Fruit fly (Drosophila melanogaster): ENCODE results near the gene hep.
A peak's percentile ranks its signal among the peaks of the same experiment; 100 is the strongest.

The hep gene

dm6 chrX:13109583-13110126 lies 19.4 kb upstream of the hep start (continued):
- TF ChIP-seq CG31441 (GFP tag; IDR thresholded peaks at IDR 0.05), result peak; percentile 65
- 0 out of 3 replicates have a peak, but pooled peaks have one; percentile 20 for TF ChIP-seq CG14050 (GFP tag; IDR thresholded peaks at IDR 0.05)
- TF ChIP-seq Dek (tag; optimal IDR thresholded peaks at IDR 0.05), result peak; percentile 43
- peak; percentile 61 for TF ChIP-seq CG8924 (tag; optimal IDR thresholded peaks at IDR 0.05)
- TF ChIP-seq CG10321 (GFP tag; IDR thresholded peaks at IDR 0.05), result peak; percentile 44; the same call in 1 of the 2 replicates
- peak; percentile 75 for TF ChIP-seq CG2678 (tag; optimal IDR thresholded peaks at IDR 0.05)
- TF ChIP-seq Rx (GFP tag; IDR thresholded peaks at IDR 0.05), result 0 out of 2 replicates have a peak, but pooled peaks have one; percentile 4
- TF ChIP-seq ranshi (GFP tag; IDR thresholded peaks at IDR 0.05), result peak; percentile 52; the same call in 1 of the 2 replicates
- no peak for TF ChIP-seq D (optimal IDR thresholded peaks at IDR 0.05)
- peak; percentile 0 for TF ChIP-seq D (GFP tag; optimal IDR thresholded peaks at IDR 0.05)
- peak in 1 of 2 experiments; percentile 16 for TF ChIP-seq dpn (GFP tag; optimal IDR thresholded peaks at IDR 0.05)
- no peak for TF ChIP-seq corto (GFP tag; optimal IDR thresholded peaks at IDR 0.05)
- no peak for TF ChIP-seq ERR (GFP tag; optimal IDR thresholded peaks at IDR 0.05)
- TF ChIP-seq CG7357 (GFP tag; IDR thresholded peaks at IDR 0.05), result peak; percentile 42; the same call in 1 of the 3 replicates
- peak; percentile 53 for TF ChIP-seq CG2712 (tag; optimal IDR thresholded peaks at IDR 0.05)
- peak; percentile 15 for TF ChIP-seq CG9727 (GFP tag; optimal IDR thresholded peaks at IDR 0.05)
- TF ChIP-seq CG17361 (GFP tag; IDR thresholded peaks at IDR 0.05), result peak; percentile 59; the same call in 2 of the 3 replicates
- TF ChIP-seq Bgb (GFP tag; IDR thresholded peaks at IDR 0.05; ENCODE audit: partially characterized antibody), result no peak
- no peak for TF ChIP-seq Neu2 (GFP tag; optimal IDR thresholded peaks at IDR 0.05; ENCODE audit: borderline replicate concordance)
- TF ChIP-seq MBD-R2 (GFP tag; IDR thresholded peaks at IDR 0.05), result peak; percentile 31; the same call in 1 of the 2 replicates
- no peak for TF ChIP-seq pan (optimal IDR thresholded peaks at IDR 0.05)
- peak in 1 of 2 experiments; percentile 77 for TF ChIP-seq pan (GFP tag; optimal IDR thresholded peaks at IDR 0.05 in 1 of 2, IDR thresholded peaks at IDR 0.05 in 1 of 2)
- peak; percentile 56; the same call in 1 of the 3 replicates for TF ChIP-seq Dbx (GFP tag; IDR thresholded peaks at IDR 0.05)
- no peak for TF ChIP-seq Elba2 (GFP tag; optimal IDR thresholded peaks at IDR 0.05)
- TF ChIP-seq CG17802 (tag; optimal IDR thresholded peaks at IDR 0.05), result no peak
- no peak for TF ChIP-seq cas (GFP tag; IDR thresholded peaks at IDR 0.05)
- no peak for TF ChIP-seq pho (GFP tag; optimal IDR thresholded peaks at IDR 0.05)
- TF ChIP-seq CG8388 (GFP tag; optimal IDR thresholded peaks at IDR 0.05), result peak; percentile 29
- TF ChIP-seq Lim3 (GFP tag; IDR thresholded peaks at IDR 0.05), result peak; percentile 41; the same call in 1 of the 2 replicates
- TF ChIP-seq CG15696 (tag; optimal IDR thresholded peaks at IDR 0.05), result no peak
- no peak for TF ChIP-seq Lpt (GFP tag; optimal IDR thresholded peaks at IDR 0.05)
- TF ChIP-seq CG32532 (GFP tag; IDR thresholded peaks at IDR 0.05), result peak; percentile 64; the same call in 1 of the 2 replicates
- peak; percentile 37 for TF ChIP-seq CG10267 (tag; optimal IDR thresholded peaks at IDR 0.05)
- peak; percentile 36 for TF ChIP-seq fd96Cb (tag; optimal IDR thresholded peaks at IDR 0.05)
- peak; percentile 43 for TF ChIP-seq E2f1 (GFP tag; IDR thresholded peaks at IDR 0.05)
- no peak for TF ChIP-seq eve (GFP tag; optimal IDR thresholded peaks at IDR 0.05)
- peak in 1 of 2 experiments; percentile 27 for TF ChIP-seq Eip74EF (GFP tag; optimal IDR thresholded peaks at IDR 0.05)
- peak; percentile 47; the same call in 1 of the 2 replicates for TF ChIP-seq ap (GFP tag; IDR thresholded peaks at IDR 0.05)
- no peak for TF ChIP-seq CG14860 (GFP tag; IDR thresholded peaks at IDR 0.05; ENCODE audit: partially characterized antibody)
- TF ChIP-seq CG34422 (GFP tag; IDR thresholded peaks at IDR 0.05), result peak; percentile 41; the same call in 1 of the 3 replicates
- TF ChIP-seq row (GFP tag; IDR thresholded peaks at IDR 0.05), result peak; percentile 81
- no peak for TF ChIP-seq tna (GFP tag; IDR thresholded peaks at IDR 0.05; ENCODE audit: partially characterized antibody)
- TF ChIP-seq Dll (GFP tag; IDR thresholded peaks at IDR 0.05; ENCODE audit: partially characterized antibody), result no peak
- TF ChIP-seq Taf1 (GFP tag; IDR thresholded peaks at IDR 0.05), result no peak
- peak; percentile 68 for TF ChIP-seq CG12391 (tag; optimal IDR thresholded peaks at IDR 0.05)
- TF ChIP-seq grau (tag; optimal IDR thresholded peaks at IDR 0.05), result peak; percentile 67
- peak; percentile 36 for TF ChIP-seq CG10366 (GFP tag; IDR thresholded peaks at IDR 0.05)
- TF ChIP-seq CG11504 (tag; optimal IDR thresholded peaks at IDR 0.05), result peak; percentile 76
- TF ChIP-seq CG18476 (GFP tag; optimal IDR thresholded peaks at IDR 0.05), result no peak
- TF ChIP-seq sisA (GFP tag; IDR thresholded peaks at IDR 0.05), result peak; percentile 47; the same call in 1 of the 2 replicates

All from whole organism, embryonic.